Fruit fly (Drosophila melanogaster): ENCODE measurements around the gene CG42870.

dm6 chr3R:21740766-21741350, 3.7 kb upstream of the CG42870 start:
- TF ChIP-seq ttk (optimal IDR thresholded peaks at IDR 0.05) (no peak), insv (optimal IDR thresholded peaks at IDR 0.05) (no peak)
